Worm (Caenorhabditis elegans) whole organism, L4 larva: Measurements from ENCODE around the gene sms-2.

ENCODE experiments used
- D1046.2 ChIP-seq: fragments of 200-800 bp; sonication (Bioruptor generic); IDR thresholded peaks from 2 replicates; pipeline ENCODE4 v1.3.6; 2022; ENCODE audit warnings: missing genetic modification characterization, missing compliant biosample characterization
- F44E2.7 ChIP-seq: fragments of 200-800 bp; sonication (Bioruptor generic); IDR thresholded peaks from 2 replicates; pipeline ENCODE4 v2.1.2; 2022; ENCODE audit warnings: missing genetic modification characterization, missing compliant biosample characterization
- F49E8.2 ChIP-seq: sonication (generic microtip); optimal IDR thresholded peaks from 2 replicates; lab custom pipeline; 2016; ENCODE audit warnings: missing compliant biosample characterization, mild to moderate bottlenecking, missing genetic modification characterization, borderline replicate concordance
- aly-2 ChIP-seq: sonication (generic microtip); optimal IDR thresholded peaks from 2 replicates; lab custom pipeline; 2018; ENCODE audit warnings: missing biosample characterization, missing genetic modification characterization
- ama-1 ChIP-seq: fragments of 150-350 bp; optimal IDR thresholded peaks from 2 replicates; lab custom pipeline; 2014; ENCODE audit warnings: inconsistent platforms, mixed read lengths
- arid-1 ChIP-seq: fragments of 200-800 bp; sonication (Bioruptor generic); conservative IDR thresholded peaks from 2 replicates; pipeline ENCODE4 v1.3.6; 2022; ENCODE audit warnings: missing genetic modification reagents, missing genetic modification characterization, missing compliant biosample characterization
- attf-4 ChIP-seq: sonication (generic microtip); optimal IDR thresholded peaks from 3 replicates; lab custom pipeline; 2017; ENCODE audit warnings: missing biosample characterization, missing genetic modification characterization
- ceh-20 ChIP-seq: fragments of 200-800 bp; sonication (Bioruptor generic); IDR thresholded peaks from 2 replicates; pipeline ENCODE4 v1.3.6; 2022; ENCODE audit warnings: missing genetic modification reagents, missing genetic modification characterization, missing compliant biosample characterization
- ceh-82 ChIP-seq: sonication (generic microtip); optimal IDR thresholded peaks from 2 replicates; lab custom pipeline; 2017; ENCODE audit warnings: missing biosample characterization, missing genetic modification characterization
- ces-1 ChIP-seq: fragments of 150-350 bp; sonication (generic microtip); optimal IDR thresholded peaks from 4 replicates; lab custom pipeline; 2014; ENCODE audit warnings: missing biosample characterization, missing genetic modification reagents, missing genetic modification characterization
- daf-12 ChIP-seq: fragments of 150-350 bp; optimal IDR thresholded peaks from 2 replicates; lab custom pipeline; 2014; ENCODE audit warnings: missing biosample characterization, missing genetic modification reagents, missing genetic modification characterization
- daf-16 ChIP-seq, 3 experiments: sonication (generic microtip); optimal IDR thresholded peaks; 2 replicates each; lab custom pipeline; 2016 to 2017; ENCODE audit warnings: missing genetic modification characterization in 3 of 3, missing genetic modification reagents in 3 of 3, mild to moderate bottlenecking in 2 of 3, missing compliant biosample characterization in 2 of 3, missing biosample characterization in 1 of 3, moderate library complexity in 1 of 3
- daf-19 ChIP-seq: fragments of 200-800 bp; sonication (Bioruptor generic); conservative IDR thresholded peaks from 2 replicates; pipeline ENCODE4 v1.3.6; 2022; ENCODE audit warnings: missing genetic modification characterization, missing compliant biosample characterization
- dmd-6 ChIP-seq: fragments of 200-800 bp; sonication (Bioruptor generic); IDR thresholded peaks from 2 replicates; pipeline ENCODE4 v1.3.6; 2022; ENCODE audit warnings: missing genetic modification reagents, missing genetic modification characterization, missing compliant biosample characterization
- dmd-8 ChIP-seq: fragments of 200-800 bp; sonication (Bioruptor generic); IDR thresholded peaks from 2 replicates; pipeline ENCODE4 v1.3.6; 2022; ENCODE audit warnings: missing genetic modification characterization, missing compliant biosample characterization
- dpl-1 ChIP-seq: fragments of 150-350 bp; optimal IDR thresholded peaks from 2 replicates; lab custom pipeline; 2014; ENCODE audit warnings: missing biosample characterization, missing genetic modification reagents, missing genetic modification characterization
- dve-1 ChIP-seq: sonication (generic microtip); optimal IDR thresholded peaks from 2 replicates; lab custom pipeline; 2017; ENCODE audit warnings: antibody characterized with exemption, mild to moderate bottlenecking, missing genetic modification characterization, missing compliant biosample characterization; ENCODE audit not compliant: insufficient read depth
- hif-1 ChIP-seq, 2 experiments: sonication (generic microtip); optimal IDR thresholded peaks; 2 replicates each; lab custom pipeline; 2016 to 2017; ENCODE audit warnings: missing compliant biosample characterization in 2 of 2, missing genetic modification characterization in 2 of 2, missing genetic modification reagents in 2 of 2, missing genotype in 2 of 2, mild to moderate bottlenecking in 1 of 2
- hlh-11 ChIP-seq: fragments of 200-800 bp; sonication (Bioruptor generic); optimal IDR thresholded peaks from 2 replicates; lab custom pipeline; 2018; ENCODE audit warnings: mild to moderate bottlenecking, missing genetic modification characterization, missing compliant biosample characterization
- hlh-30 ChIP-seq: sonication (generic microtip); optimal IDR thresholded peaks from 2 replicates; lab custom pipeline; 2017; ENCODE audit warnings: antibody characterized with exemption, mild to moderate bottlenecking, missing genetic modification characterization, missing compliant biosample characterization; ENCODE audit not compliant: insufficient read depth
- hmg-1.1 ChIP-seq: fragments of 200-800 bp; sonication (Bioruptor generic); IDR thresholded peaks from 2 replicates; pipeline ENCODE4 v1.3.6; 2022; ENCODE audit warnings: missing genetic modification reagents, missing genetic modification characterization, missing compliant biosample characterization
- lin-1 ChIP-seq: fragments of 200-800 bp; sonication (Bioruptor generic); IDR thresholded peaks from 2 replicates; pipeline ENCODE4 v1.3.6; 2022; ENCODE audit warnings: missing genetic modification reagents, missing genetic modification characterization, missing compliant biosample characterization
- lin-13 ChIP-seq: fragments of 150-350 bp; optimal IDR thresholded peaks from 2 replicates; lab custom pipeline; 2014; ENCODE audit warnings: missing biosample characterization, missing genetic modification reagents, missing genetic modification characterization
- lin-29 ChIP-seq: fragments of 200-800 bp; sonication (Bioruptor generic); IDR thresholded peaks from 2 replicates; pipeline ENCODE4 v1.3.6; 2022; ENCODE audit warnings: missing genetic modification reagents, missing genetic modification characterization, missing compliant biosample characterization
- lin-38 ChIP-seq: fragments of 200-800 bp; sonication (Bioruptor generic); IDR thresholded peaks from 2 replicates; pipeline ENCODE4 v1.3.6; 2022; ENCODE audit warnings: missing genetic modification reagents, missing genetic modification characterization, missing compliant biosample characterization
- lin-39 ChIP-seq: fragments of 150-350 bp; optimal IDR thresholded peaks from 2 replicates; lab custom pipeline; 2014; ENCODE audit warnings: missing biosample characterization, missing genetic modification reagents, missing genetic modification characterization
- lir-3 ChIP-seq: sonication (generic microtip); optimal IDR thresholded peaks from 2 replicates; lab custom pipeline; 2016; ENCODE audit warnings: mild to moderate bottlenecking, missing genetic modification characterization, missing compliant biosample characterization
- lsy-2 ChIP-seq, 2 experiments: fragments of 150-350 bp in 1 of 2; sonication (generic microtip) in 1 of 2; optimal IDR thresholded peaks; 2 replicates each; lab custom pipeline; 2014 to 2017; ENCODE audit warnings: missing biosample characterization in 2 of 2, missing genetic modification characterization in 2 of 2
- madf-5 ChIP-seq, 2 experiments: fragments of 200-800 bp; sonication (Bioruptor generic); IDR thresholded peaks; 2 replicates each; pipeline ENCODE4 v1.3.6; 2022; ENCODE audit warnings: missing compliant biosample characterization in 2 of 2, missing genetic modification characterization in 2 of 2
- mdl-1 ChIP-seq, 2 experiments: fragments of 150-350 bp in 1 of 2; sonication (generic microtip) in 1 of 2; optimal IDR thresholded peaks; 2 replicates each; lab custom pipeline; 2014 to 2017; ENCODE audit warnings: missing biosample characterization in 2 of 2, missing genetic modification characterization in 2 of 2
- mes-2 ChIP-seq: sonication (generic microtip); optimal IDR thresholded peaks from 2 replicates; lab custom pipeline; 2016; ENCODE audit warnings: missing genotype, mild to moderate bottlenecking, missing genetic modification characterization, missing compliant biosample characterization; ENCODE audit not compliant: poor library complexity, severe bottlenecking
- mxl-3 ChIP-seq: fragments of 200-800 bp; sonication (Bioruptor generic); optimal IDR thresholded peaks from 2 replicates; lab custom pipeline; 2018; ENCODE audit warnings: mild to moderate bottlenecking, missing genetic modification characterization, missing compliant biosample characterization
- nhr-102 ChIP-seq: sonication (generic microtip); optimal IDR thresholded peaks from 2 replicates; lab custom pipeline; 2016; ENCODE audit warnings: mild to moderate bottlenecking, missing genetic modification characterization, moderate library complexity, missing compliant biosample characterization
- nhr-237 ChIP-seq: sonication (generic microtip); optimal IDR thresholded peaks from 2 replicates; lab custom pipeline; 2017; ENCODE audit warnings: missing biosample characterization, missing genetic modification characterization
- nhr-25 ChIP-seq: sonication (generic microtip); optimal IDR thresholded peaks from 2 replicates; lab custom pipeline; 2017; ENCODE audit warnings: missing genetic modification characterization, mild to moderate bottlenecking, missing compliant biosample characterization, antibody characterized with exemption, moderate library complexity, borderline replicate concordance; ENCODE audit not compliant: insufficient read depth
- nhr-28 ChIP-seq: fragments of 150-350 bp; optimal IDR thresholded peaks from 2 replicates; lab custom pipeline; 2014; ENCODE audit warnings: missing biosample characterization, missing genetic modification characterization
- nhr-42 ChIP-seq: fragments of 200-800 bp; sonication (Bioruptor generic); IDR thresholded peaks from 2 replicates; pipeline ENCODE4 v1.3.6; 2022; ENCODE audit warnings: missing genetic modification characterization, missing compliant biosample characterization
- nhr-6 ChIP-seq: fragments of 150-350 bp; optimal IDR thresholded peaks from 2 replicates; lab custom pipeline; 2014; ENCODE audit warnings: missing biosample characterization, missing genetic modification characterization
- nhr-76 ChIP-seq: fragments of 150-350 bp; optimal IDR thresholded peaks from 2 replicates; lab custom pipeline; 2014; ENCODE audit warnings: missing biosample characterization, missing genetic modification characterization
- nhr-77 ChIP-seq: fragments of 150-350 bp; optimal IDR thresholded peaks from 2 replicates; lab custom pipeline; 2014; ENCODE audit warnings: missing biosample characterization, missing genetic modification characterization
- saeg-2 ChIP-seq: fragments of 200-800 bp; sonication (Bioruptor generic); IDR thresholded peaks from 2 replicates; pipeline ENCODE4 v1.3.6; 2022; ENCODE audit warnings: missing genetic modification reagents, missing genetic modification characterization, missing compliant biosample characterization
- spr-3 ChIP-seq: fragments of 200-800 bp; sonication (Bioruptor generic); optimal IDR thresholded peaks from 2 replicates; lab custom pipeline; 2018; ENCODE audit warnings: mild to moderate bottlenecking, missing genetic modification characterization, missing compliant biosample characterization
- unc-39 ChIP-seq: sonication (generic microtip); optimal IDR thresholded peaks from 2 replicates; lab custom pipeline; 2017; ENCODE audit warnings: missing biosample characterization, missing genetic modification characterization
- unc-62 ChIP-seq, 3 experiments: fragments of 150-350 bp in 1 of 3; sonication (generic microtip); optimal IDR thresholded peaks in 2 of 3; peaks in 1 of 3; 1 replicate in 1 of 3; 2 replicates in 2 of 3; lab custom pipeline; 2014 to 2017; ENCODE audit warnings: missing biosample characterization in 3 of 3, missing genetic modification characterization in 3 of 3, missing genetic modification reagents in 3 of 3, missing genotype in 1 of 3
- zfp-2 ChIP-seq: sonication (generic microtip); optimal IDR thresholded peaks from 2 replicates; lab custom pipeline; 2016; ENCODE audit warnings: mild to moderate bottlenecking, missing genetic modification characterization, missing compliant biosample characterization

The sms-2 gene

DNA sequence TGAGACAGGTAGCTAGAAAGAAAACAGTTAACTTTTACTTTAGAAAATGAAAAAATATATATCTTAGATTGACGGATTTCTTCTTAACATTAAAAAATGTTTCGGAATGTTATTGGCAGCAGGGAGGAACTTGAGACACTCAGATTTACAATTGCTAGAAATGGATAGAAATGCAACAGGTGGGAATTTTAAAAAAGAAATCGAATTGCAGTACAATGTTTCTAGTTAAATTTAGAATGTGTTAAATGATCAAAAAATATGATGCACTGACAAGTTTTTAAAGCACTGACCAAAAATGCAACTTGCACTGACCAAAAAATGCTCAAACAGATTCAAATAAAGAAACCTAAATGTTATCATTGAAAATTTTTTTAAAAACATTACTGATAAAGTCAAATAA, 22.6 kb downstream of the sms-2 start:
- TF ChIP-seq lsy-2 (tag; optimal IDR thresholded peaks at IDR 0.05; lab: Kevin White, UChicago), result no peak
- TF ChIP-seq F49E8.2 (tag; lab: Kevin White, UChicago), result no peak
- TF ChIP-seq lin-38 (GFP tag; lab: Robert Waterston, UW), result no peak
- no peak for TF ChIP-seq nhr-42 (GFP tag; lab: Robert Waterston, UW)
- peak in 1 of 2 experiments; percentile 91 for TF ChIP-seq unc-62 (GFP tag; optimal IDR thresholded peaks at IDR 0.05 in 1 of 2; lab: Kevin White, UChicago)
- no peak for TF ChIP-seq unc-62 (tag; optimal IDR thresholded peaks at IDR 0.05; lab: Kevin White, UChicago)
- TF ChIP-seq, all 104 proteins: peak for 1

DNA sequence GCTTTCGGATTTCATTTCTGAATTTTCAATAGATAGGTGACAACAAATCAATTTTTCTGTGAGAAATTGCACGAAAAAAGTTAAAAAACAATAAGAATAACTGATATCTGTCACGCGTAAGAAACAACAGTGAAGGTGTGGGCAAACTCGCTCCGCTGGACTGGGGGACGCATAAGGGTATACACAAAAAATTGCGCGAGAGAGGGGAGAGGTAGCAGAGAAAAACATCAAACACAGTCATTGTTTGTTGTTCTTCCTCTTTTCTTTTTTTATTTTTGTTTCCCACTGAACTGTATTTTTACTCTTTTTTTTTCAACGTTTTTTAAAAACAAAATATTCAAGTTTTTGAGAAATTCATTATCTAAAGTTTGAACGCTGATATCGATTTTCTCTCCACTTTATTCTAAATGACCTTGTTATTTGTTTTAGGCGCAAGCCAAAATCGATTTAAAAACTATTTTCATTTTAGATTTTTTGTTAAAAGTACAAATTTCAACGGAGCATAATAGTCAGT, 24.1 kb downstream of the sms-2 start, which contains the start of the genes pifk-1 and tbc-11:
Gene pifk-1, minus strand, starts transcription at position 17 of the 514 bp plus-strand sequence.
Gene tbc-11, plus strand, starts transcription at position 464 of the 514 bp plus-strand sequence.
- TF ChIP-seq nhr-102 (tag; lab: Kevin White, UChicago) (no peak), lin-29 (GFP tag; lab: Robert Waterston, UW) (no peak), ceh-82 (tag; lab: Kevin White, UChicago) (no peak), zfp-2 (tag; lab: Kevin White, UChicago) (no peak), hmg-1.1 (GFP tag; lab: Robert Waterston, UW) (0 out of 2 replicates have a peak, but pooled peaks have one; percentile 14), lin-13 (GFP tag; lab: Kevin White, UChicago) (peak; percentile 40), F44E2.7 (GFP tag; lab: Robert Waterston, UW) (no peak), daf-12 (no peak), hlh-11 (tag; lab: Kevin White, UChicago) (peak; percentile 71), hlh-30 (tag; lab: Kevin White, UChicago) (peak; percentile 91), ama-1 (no peak), dmd-8 (GFP tag; lab: Robert Waterston, UW) (0 out of 2 replicates have a peak, but pooled peaks have one; percentile 25), ces-1 (GFP tag; lab: Kevin White, UChicago) (no peak), D1046.2 (GFP tag; lab: Robert Waterston, UW) (no peak), nhr-76 (tag; lab: Kevin White, UChicago) (no peak), madf-5 (GFP tag; IDR thresholded peaks at IDR 0.05; lab: Robert Waterston, UW) (no peak), dmd-6 (GFP tag; lab: Robert Waterston, UW) (peak; percentile 40; the same call in 1 of the 2 replicates), hif-1 (tag; optimal IDR thresholded peaks at IDR 0.05; lab: Kevin White, UChicago) (peak in 1 of 2 experiments; percentile 46), lin-1 (GFP tag; lab: Robert Waterston, UW) (no peak), lin-39 (tag; lab: Kevin White, UChicago) (no peak), nhr-77 (tag; lab: Kevin White, UChicago) (peak; percentile 46), nhr-28 (peak; percentile 74), daf-19 (GFP tag; lab: Robert Waterston, UW) (no peak), daf-16 (GFP tag; optimal IDR thresholded peaks at IDR 0.05; lab: Kevin White, UChicago) (no peak), daf-16 (tag; optimal IDR thresholded peaks at IDR 0.05; lab: Kevin White, UChicago) (peak; percentile 82), lin-38 (GFP tag; lab: Robert Waterston, UW) (peak; percentile 80), aly-2 (tag; lab: Kevin White, UChicago) (no peak), saeg-2 (GFP tag; lab: Robert Waterston, UW) (no peak), arid-1 (GFP tag; lab: Robert Waterston, UW) (0 out of 2 replicates have a peak, but pooled peaks have one; percentile 41), spr-3 (GFP tag; lab: Kevin White, UChicago) (no peak), mes-2 (tag; lab: Kevin White, UChicago) (peak; percentile 79), dpl-1 (GFP tag; lab: Kevin White, UChicago) (peak; percentile 40), lir-3 (tag; lab: Kevin White, UChicago) (no peak), unc-39 (tag; lab: Kevin White, UChicago) (no peak), ceh-20 (GFP tag; lab: Robert Waterston, UW) (no peak), attf-4 (no peak), nhr-25 (tag; lab: Kevin White, UChicago) (peak; percentile 39), lsy-2 (tag; optimal IDR thresholded peaks at IDR 0.05; lab: Kevin White, UChicago) (peak in 1 of 2 experiments; percentile 70), dve-1 (peak; percentile 82), nhr-237 (no peak), F49E8.2 (tag; lab: Kevin White, UChicago) (no peak), mxl-3 (GFP tag; lab: Kevin White, UChicago) (peak; percentile 16), mdl-1 (tag; optimal IDR thresholded peaks at IDR 0.05; lab: Kevin White, UChicago) (peak in 1 of 2 experiments; percentile 55), nhr-6 (peak; percentile 26)
